Worm (Caenorhabditis elegans) whole organism, young adult: ENCODE data around the gene C01G10.1.

Experiments
- B0261.1 ChIP-seq: sonication (generic microtip); optimal IDR thresholded peaks from 2 replicates; lab custom pipeline; 2016; ENCODE audit warnings: mild to moderate bottlenecking, missing genetic modification characterization, moderate library complexity, missing compliant biosample characterization
- D2030.7 ChIP-seq: fragments of 200-800 bp; sonication (Bioruptor generic); IDR thresholded peaks from 2 replicates; pipeline ENCODE4 v1.3.6; 2022; ENCODE audit warnings: missing genetic modification reagents, missing genetic modification characterization, missing compliant biosample characterization
- K11D2.4 ChIP-seq: fragments of 200-800 bp; sonication (Bioruptor generic); IDR thresholded peaks from 2 replicates; pipeline ENCODE4 v1.3.6; 2022; ENCODE audit warnings: missing genetic modification reagents, missing genetic modification characterization, missing compliant biosample characterization
- T07F8.4 ChIP-seq: sonication (generic microtip); optimal IDR thresholded peaks from 2 replicates; lab custom pipeline; 2016; ENCODE audit warnings: mild to moderate bottlenecking, missing genetic modification characterization, moderate library complexity, missing compliant biosample characterization
- T26A5.8 ChIP-seq: sonication (generic microtip); optimal IDR thresholded peaks from 2 replicates; lab custom pipeline; 2016; ENCODE audit warnings: missing genetic modification characterization, missing compliant biosample characterization
- Y56A3A.18 ChIP-seq: fragments of 200-800 bp; sonication (Bioruptor generic); IDR thresholded peaks from 2 replicates; pipeline ENCODE4 v1.3.6; 2022; ENCODE audit warnings: missing genetic modification reagents, missing genetic modification characterization, missing compliant biosample characterization
- akir-1 ChIP-seq: fragments of 200-800 bp; sonication (Bioruptor generic); optimal IDR thresholded peaks from 2 replicates; lab custom pipeline; 2018; ENCODE audit warnings: mild to moderate bottlenecking, missing genetic modification characterization, moderate library complexity, missing compliant biosample characterization
- ama-1 ChIP-seq, 3 experiments: fragments of 150-350 bp in 1 of 3; sonication (generic microtip) in 2 of 3; optimal IDR thresholded peaks; 2 replicates each; lab custom pipeline; 2014 to 2018; ENCODE audit warnings: missing biosample characterization in 2 of 3, missing genetic modification characterization in 2 of 3, missing genetic modification reagents in 2 of 3
- bed-2 ChIP-seq: fragments of 200-800 bp; sonication (Bioruptor generic); IDR thresholded peaks from 2 replicates; pipeline ENCODE4 v1.3.6; 2022; ENCODE audit warnings: missing genetic modification reagents, missing genetic modification characterization, missing compliant biosample characterization
- cebp-1 ChIP-seq, 2 experiments: fragments of 200-800 bp in 1 of 2; sonication (Bioruptor generic) in 1 of 2; sonication (generic microtip) in 1 of 2; IDR thresholded peaks in 1 of 2; optimal IDR thresholded peaks in 1 of 2; 2 replicates each; pipeline versions ENCODE4 v1.3.6 to Lab custom; 2017 to 2022; ENCODE audit warnings: missing compliant biosample characterization in 2 of 2, missing genetic modification characterization in 2 of 2, mild to moderate bottlenecking in 1 of 2, missing genetic modification reagents in 1 of 2, moderate library complexity in 1 of 2
- ceh-100 ChIP-seq: fragments of 200-800 bp; sonication (Bioruptor generic); IDR thresholded peaks from 2 replicates; pipeline ENCODE4 v1.3.6; 2022; ENCODE audit warnings: missing genetic modification reagents, missing genetic modification characterization, missing compliant biosample characterization
- ceh-27 ChIP-seq: fragments of 200-800 bp; sonication (Bioruptor generic); optimal IDR thresholded peaks from 2 replicates; lab custom pipeline; 2018; ENCODE audit warnings: mild to moderate bottlenecking, missing genetic modification characterization, moderate library complexity, missing compliant biosample characterization
- dpff-1 ChIP-seq: sonication (generic microtip); optimal IDR thresholded peaks from 2 replicates; lab custom pipeline; 2017; ENCODE audit warnings: mild to moderate bottlenecking, missing genetic modification characterization, missing compliant biosample characterization
- egrh-3 ChIP-seq: fragments of 200-800 bp; sonication (Bioruptor generic); IDR thresholded peaks from 2 replicates; pipeline ENCODE4 v1.3.6; 2022; ENCODE audit warnings: missing genetic modification reagents, missing genetic modification characterization, missing compliant biosample characterization
- ets-4 ChIP-seq: fragments of 200-800 bp; sonication (Bioruptor generic); optimal IDR thresholded peaks from 2 replicates; lab custom pipeline; 2018; ENCODE audit warnings: mild to moderate bottlenecking, missing genetic modification characterization, missing compliant biosample characterization
- hmg-1.2 ChIP-seq: fragments of 200-800 bp; sonication (Bioruptor generic); IDR thresholded peaks from 2 replicates; pipeline ENCODE4 v1.3.6; 2022; ENCODE audit warnings: missing genetic modification reagents, missing genetic modification characterization, missing compliant biosample characterization
- let-607 ChIP-seq, 2 experiments: fragments of 200-800 bp in 1 of 2; sonication (Bioruptor generic) in 1 of 2; sonication (generic microtip) in 1 of 2; optimal IDR thresholded peaks; 2 replicates each; lab custom pipeline; 2016 to 2018; ENCODE audit warnings: mild to moderate bottlenecking in 2 of 2, missing compliant biosample characterization in 2 of 2, missing genetic modification characterization in 2 of 2, moderate library complexity in 2 of 2, missing genotype in 1 of 2
- lin-26 ChIP-seq: fragments of 200-800 bp; sonication (Bioruptor generic); IDR thresholded peaks from 2 replicates; pipeline ENCODE4 v1.3.6; 2022; ENCODE audit warnings: missing genetic modification reagents, missing genetic modification characterization, missing compliant biosample characterization
- lin-54 ChIP-seq: fragments of 200-800 bp; sonication (Bioruptor generic); optimal IDR thresholded peaks from 2 replicates; lab custom pipeline; 2018; ENCODE audit warnings: mild to moderate bottlenecking, missing genetic modification characterization, missing compliant biosample characterization
- lsy-27 ChIP-seq: sonication (generic microtip); optimal IDR thresholded peaks from 2 replicates; lab custom pipeline; 2017; ENCODE audit warnings: missing genetic modification characterization, mild to moderate bottlenecking, missing compliant biosample characterization, antibody characterized with exemption, missing genotype, borderline replicate concordance; ENCODE audit not compliant: insufficient read depth
- madf-3 ChIP-seq: fragments of 200-800 bp; sonication (Bioruptor generic); IDR thresholded peaks from 2 replicates; pipeline ENCODE4 v1.3.6; 2022; ENCODE audit warnings: missing genetic modification reagents, missing genetic modification characterization, missing compliant biosample characterization
- mel-28 ChIP-seq: sonication (generic microtip); optimal IDR thresholded peaks from 2 replicates; lab custom pipeline; 2016; ENCODE audit warnings: borderline replicate concordance, mild to moderate bottlenecking, missing genetic modification characterization, missing compliant biosample characterization
- nfya-2 ChIP-seq: fragments of 200-800 bp; sonication (Bioruptor generic); IDR thresholded peaks from 2 replicates; pipeline ENCODE4 v1.3.6; 2022; ENCODE audit warnings: missing genetic modification reagents, missing genetic modification characterization, missing compliant biosample characterization
- nfyb-1 ChIP-seq: fragments of 200-800 bp; sonication (Bioruptor generic); IDR thresholded peaks from 2 replicates; pipeline ENCODE4 v1.3.6; 2022; ENCODE audit warnings: missing genetic modification reagents, missing genetic modification characterization, missing compliant biosample characterization
- nhr-90 ChIP-seq: sonication (generic microtip); optimal IDR thresholded peaks from 2 replicates; lab custom pipeline; 2016; ENCODE audit warnings: missing genotype, mild to moderate bottlenecking, missing genetic modification characterization, missing compliant biosample characterization
- snpc-1.1 ChIP-seq: sonication (generic microtip); optimal IDR thresholded peaks from 2 replicates; lab custom pipeline; 2017; ENCODE audit warnings: missing genetic modification characterization, mild to moderate bottlenecking, missing compliant biosample characterization, antibody characterized with exemption, moderate library complexity, missing genotype, missing genetic modification reagents; ENCODE audit not compliant: insufficient read depth
- snpc-3.4 ChIP-seq: sonication (generic microtip); optimal IDR thresholded peaks from 2 replicates; lab custom pipeline; 2017; ENCODE audit warnings: missing genetic modification characterization, mild to moderate bottlenecking, missing compliant biosample characterization, antibody characterized with exemption, moderate library complexity, missing genotype, missing genetic modification reagents
- sptf-2 ChIP-seq: fragments of 200-800 bp; sonication (Bioruptor generic); optimal IDR thresholded peaks from 2 replicates; lab custom pipeline; 2018; ENCODE audit warnings: mild to moderate bottlenecking, missing genetic modification characterization, missing compliant biosample characterization
- tbx-9 ChIP-seq: sonication (generic microtip); optimal IDR thresholded peaks from 2 replicates; lab custom pipeline; 2016; ENCODE audit warnings: borderline replicate concordance, missing genetic modification characterization, inconsistent platforms, missing compliant biosample characterization
- unc-130 ChIP-seq: sonication (generic microtip); optimal IDR thresholded peaks from 2 replicates; lab custom pipeline; 2016; ENCODE audit warnings: missing genetic modification reagents, missing genetic modification characterization, missing compliant biosample characterization
- unc-62 ChIP-seq: fragments of 150-350 bp; optimal IDR thresholded peaks from 2 replicates; lab custom pipeline; 2014; ENCODE audit warnings: missing biosample characterization, missing genetic modification reagents, missing genetic modification characterization
- ztf-22 ChIP-seq: fragments of 200-800 bp; sonication (Bioruptor generic); optimal IDR thresholded peaks from 2 replicates; lab custom pipeline; 2018; ENCODE audit warnings: mild to moderate bottlenecking, missing genetic modification characterization, moderate library complexity, missing compliant biosample characterization
- ztf-26 ChIP-seq: sonication (generic microtip); optimal IDR thresholded peaks from 2 replicates; lab custom pipeline; 2017; ENCODE audit warnings: missing genetic modification characterization, missing compliant biosample characterization

The C01G10.1 gene

DNA sequence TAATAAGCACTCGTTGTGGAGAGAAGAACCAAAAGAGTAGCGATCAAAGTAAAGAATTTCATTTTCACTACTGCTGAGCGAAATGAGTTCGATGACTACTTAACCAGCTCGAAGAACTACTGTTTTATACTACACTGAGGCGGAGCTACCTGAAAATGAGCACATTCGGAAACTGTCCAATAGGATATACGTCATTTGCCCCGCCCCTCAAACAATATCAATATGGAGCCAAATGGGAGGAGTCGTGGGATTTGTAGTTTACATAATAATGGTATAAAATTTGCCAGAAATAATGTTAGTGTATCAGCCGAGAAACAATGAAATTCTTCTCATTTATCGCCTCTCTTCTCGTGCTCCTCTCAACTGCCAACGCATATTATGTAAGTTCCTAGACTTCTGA, 10.1 kb upstream of the C01G10.1 start, which contains the start of the genes C01G10.5 and C01G10.4:
Gene C01G10.5 (minus strand): TSS at position 101 of the 400 bp plus-strand sequence.
Gene C01G10.4 (plus strand): TSS at position 303 of the 400 bp plus-strand sequence.
- TF ChIP-seq T26A5.8 (tag; lab: Kevin White, UChicago) = no peak
- TF ChIP-seq snpc-1.1 (tag; lab: Kevin White, UChicago) = no peak
- TF ChIP-seq K11D2.4 (GFP tag; lab: Robert Waterston, UW) = no peak
- no peak for TF ChIP-seq ama-1 (optimal IDR thresholded peaks at IDR 0.05; lab: Kevin White, UChicago)
- no peak for TF ChIP-seq ama-1 (GFP tag; optimal IDR thresholded peaks at IDR 0.05; lab: Kevin White, UChicago)
- TF ChIP-seq B0261.1 (tag; lab: Kevin White, UChicago) = no peak
- no peak for TF ChIP-seq Y56A3A.18 (GFP tag; lab: Robert Waterston, UW)
- no peak for TF ChIP-seq madf-3 (GFP tag; lab: Robert Waterston, UW)
- no peak for TF ChIP-seq cebp-1 (GFP tag; IDR thresholded peaks at IDR 0.05; lab: Robert Waterston, UW)
- no peak for TF ChIP-seq cebp-1 (tag; optimal IDR thresholded peaks at IDR 0.05; lab: Kevin White, UChicago)
- no peak for TF ChIP-seq unc-130 (GFP tag; lab: Kevin White, UChicago)
- TF ChIP-seq ztf-22 (GFP tag; lab: Kevin White, UChicago) = no peak
- TF ChIP-seq D2030.7 (GFP tag; lab: Robert Waterston, UW) = no peak
- no peak for TF ChIP-seq lin-54 (GFP tag; lab: Kevin White, UChicago)
- no peak for TF ChIP-seq let-607 (tag; optimal IDR thresholded peaks at IDR 0.05; lab: Kevin White, UChicago)
- no peak for TF ChIP-seq hmg-1.2
- no peak for TF ChIP-seq ztf-26
- TF ChIP-seq nhr-90 (tag; lab: Kevin White, UChicago) = no peak

DNA sequence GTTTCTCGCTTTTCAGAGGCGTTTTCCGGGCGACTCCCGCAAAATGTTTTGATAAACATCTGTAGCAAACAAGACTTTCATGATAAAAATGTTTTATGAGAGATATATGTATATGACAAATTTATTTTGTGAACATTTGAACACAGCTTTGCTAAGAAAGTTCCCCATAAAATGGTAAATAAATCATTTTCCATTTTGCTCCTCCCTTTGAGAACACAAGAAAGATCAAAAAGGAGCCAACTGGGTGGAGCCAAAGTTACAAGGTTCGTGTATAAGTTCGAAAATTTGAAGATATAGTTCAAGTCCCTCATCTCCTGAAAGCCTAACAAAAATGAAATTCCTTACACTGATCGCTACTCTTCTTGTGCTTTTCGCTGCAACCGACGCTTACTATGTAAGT, 9.1 kb upstream of the C01G10.1 start, which contains the start of gene C01G10.17:
Gene C01G10.17 (plus strand): TSS at position 301 of the 400 bp plus-strand sequence.
- TF ChIP-seq nfyb-1 (GFP tag; lab: Robert Waterston, UW) = no peak
- TF ChIP-seq let-607 (tag; optimal IDR thresholded peaks at IDR 0.05; lab: Kevin White, UChicago) = no peak
- no peak for TF ChIP-seq akir-1
- TF ChIP-seq tbx-9 (tag; lab: Kevin White, UChicago) = no peak

- TF ChIP-seq mel-28 (tag; lab: Kevin White, UChicago) (no peak), egrh-3 (no peak)
- TF ChIP-seq, all 124 proteins: peak for 0
Measured at ce11 chrV:15092666-15093065, 6.9 kb upstream of the C01G10.1 start, which contains the start of gene txt-12. Gene txt-12, plus strand, starts transcription at chrV:15092966.

DNA sequence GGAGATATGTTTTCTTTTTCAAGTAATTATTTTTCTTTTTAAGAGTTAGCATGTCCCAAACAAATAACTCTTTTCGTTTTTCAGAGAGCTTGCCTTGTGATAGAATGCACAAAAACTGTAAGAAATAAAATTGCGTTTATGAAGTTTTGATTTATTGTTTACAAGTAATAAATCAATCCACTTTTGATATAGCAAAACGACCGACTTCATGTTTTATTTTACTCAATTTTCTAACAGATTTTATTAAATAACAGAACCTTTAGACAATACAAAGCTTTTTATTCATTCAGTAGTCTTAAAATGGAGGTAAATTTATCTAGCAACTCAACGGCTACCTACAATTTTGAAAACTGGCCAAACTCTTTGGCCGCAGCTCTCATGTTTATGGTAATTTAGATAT, 4.8 kb upstream of the C01G10.1 start, which contains the start of gene srx-78:
Gene srx-78 (plus strand): TSS at position 301 of the 400 bp plus-strand sequence.
- TF ChIP-seq unc-130 (GFP tag; lab: Kevin White, UChicago) = no peak
- no peak for TF ChIP-seq dpff-1
- no peak for TF ChIP-seq T07F8.4 (tag; lab: Kevin White, UChicago)
- no peak for TF ChIP-seq lin-54 (GFP tag; lab: Kevin White, UChicago)
- TF ChIP-seq ets-4 (GFP tag; lab: Kevin White, UChicago) = no peak
- TF ChIP-seq let-607 (tag; optimal IDR thresholded peaks at IDR 0.05; lab: Kevin White, UChicago) = no peak
- TF ChIP-seq unc-62 (GFP tag; lab: Kevin White, UChicago) = no peak
- TF ChIP-seq nfyb-1 (GFP tag; lab: Robert Waterston, UW) = no peak
- TF ChIP-seq nfya-2 (GFP tag; lab: Robert Waterston, UW) = no peak
- TF ChIP-seq akir-1 = no peak
- no peak for TF ChIP-seq ceh-100 (GFP tag; lab: Robert Waterston, UW)
- TF ChIP-seq bed-2 (GFP tag; lab: Robert Waterston, UW) = no peak
- TF ChIP-seq lin-26 (GFP tag; lab: Robert Waterston, UW) = no peak
- no peak for TF ChIP-seq sptf-2 (GFP tag; lab: Kevin White, UChicago)
- no peak for TF ChIP-seq snpc-3.4
- no peak for TF ChIP-seq mel-28 (tag; lab: Kevin White, UChicago)
- TF ChIP-seq lsy-27 (tag; lab: Kevin White, UChicago) = no peak
- TF ChIP-seq ceh-27 (GFP tag; lab: Kevin White, UChicago) = no peak
- TF ChIP-seq, all 124 proteins: peak for 0
